Worm (Caenorhabditis elegans): ENCODE results near the gene C27D8.3.

DNA sequence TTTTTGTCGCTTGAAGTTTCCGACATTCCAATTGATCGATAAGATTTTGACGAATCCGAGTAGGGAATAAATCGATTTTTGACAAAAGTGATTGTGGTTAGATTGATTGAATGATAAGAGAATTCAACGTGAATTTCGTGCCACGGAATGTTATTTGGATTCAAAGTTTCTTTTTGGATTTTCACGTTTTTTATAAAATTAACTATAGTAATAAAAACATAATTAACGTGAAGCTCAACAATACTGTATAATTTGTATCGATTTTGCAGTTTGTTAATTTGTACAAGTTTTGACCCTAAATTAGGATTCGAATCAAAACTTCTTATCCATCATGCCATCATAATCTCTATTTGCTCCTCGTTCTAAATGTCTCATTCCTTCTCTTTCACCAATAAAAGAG is 33.2 kb upstream of the C27D8.3 start, which contains the start of gene C36H8.1:
- TF ChIP-seq ztf-11 (tag; optimal IDR thresholded peaks at IDR 0.05) (no peak), nhr-237 (tag; optimal IDR thresholded peaks at IDR 0.05) (no peak)

Measured in whole organism, mixed stage, embryonic.